Worm (Caenorhabditis elegans): ENCODE data around the gene H06A10.1.

ce11 chrX:13527347-13528092, 20.2 kb downstream of the H06A10.1 start, which contains the start of gene pab-2:
- TF ChIP-seq him-1 (tag; optimal IDR thresholded peaks at IDR 0.05): peak; percentile 81
- peak; percentile 69 for TF ChIP-seq W03F9.2 (tag; optimal IDR thresholded peaks at IDR 0.05)
- TF ChIP-seq dao-5 (tag; optimal IDR thresholded peaks at IDR 0.05): no peak
